Worm (Caenorhabditis elegans) whole organism, mixed stage, embryonic: ENCODE measurements around the gene igeg-1.
A peak's percentile ranks its signal among the peaks of the same experiment; 100 is the strongest.

Experiments used
- bed-3 ChIP-seq: fragments of 200-800 bp; sonication (Bioruptor generic); optimal IDR thresholded peaks from 3 replicates; lab custom pipeline; 2018; ENCODE audit warnings: mild to moderate bottlenecking, missing genetic modification characterization, moderate library complexity, missing compliant biosample characterization
- blmp-1 ChIP-seq: fragments of 150-350 bp; optimal IDR thresholded peaks from 2 replicates; lab custom pipeline; 2014; ENCODE audit warnings: missing biosample characterization, missing genetic modification characterization
- ceh-39 ChIP-seq: fragments of 150-350 bp; optimal IDR thresholded peaks from 2 replicates; lab custom pipeline; 2014; ENCODE audit warnings: missing biosample characterization, missing genetic modification characterization
- ceh-43 ChIP-seq: fragments of 200-800 bp; sonication (Bioruptor generic); optimal IDR thresholded peaks from 2 replicates; lab custom pipeline; 2018; ENCODE audit warnings: mild to moderate bottlenecking, missing genetic modification characterization, moderate library complexity, missing compliant biosample characterization
- ceh-83 ChIP-seq: fragments of 200-800 bp; sonication (Bioruptor generic); optimal IDR thresholded peaks from 2 replicates; lab custom pipeline; 2018; ENCODE audit warnings: mild to moderate bottlenecking, missing genetic modification characterization, missing compliant biosample characterization
- cnd-1 ChIP-seq: fragments of 200-800 bp; sonication (Bioruptor generic); optimal IDR thresholded peaks from 2 replicates; lab custom pipeline; 2018; ENCODE audit warnings: mild to moderate bottlenecking, missing genetic modification characterization, missing compliant biosample characterization
- drap-1 ChIP-seq: fragments of 200-800 bp; sonication (Bioruptor generic); optimal IDR thresholded peaks from 3 replicates; lab custom pipeline; 2018; ENCODE audit warnings: mild to moderate bottlenecking, missing genetic modification characterization, missing compliant biosample characterization
- elt-1 ChIP-seq: sonication (generic microtip); optimal IDR thresholded peaks from 2 replicates; lab custom pipeline; 2017; ENCODE audit warnings: missing genetic modification characterization, mild to moderate bottlenecking, missing compliant biosample characterization, antibody characterized with exemption, moderate library complexity, borderline replicate concordance; ENCODE audit not compliant: insufficient read depth
- elt-3 ChIP-seq: fragments of 150-350 bp; optimal IDR thresholded peaks from 2 replicates; lab custom pipeline; 2014; ENCODE audit warnings: missing biosample characterization, missing genetic modification characterization
- flh-1 ChIP-seq: fragments of 200-800 bp; sonication (Bioruptor generic); optimal IDR thresholded peaks from 2 replicates; lab custom pipeline; 2018; ENCODE audit warnings: mild to moderate bottlenecking, missing genetic modification characterization, moderate library complexity, missing compliant biosample characterization
- ham-2 ChIP-seq: fragments of 200-800 bp; sonication (Bioruptor generic); optimal IDR thresholded peaks from 2 replicates; lab custom pipeline; 2018; ENCODE audit warnings: mild to moderate bottlenecking, missing genetic modification characterization, missing compliant biosample characterization
- hlh-1 ChIP-seq: fragments of 150-350 bp; optimal IDR thresholded peaks from 2 replicates; lab custom pipeline; 2014; ENCODE audit warnings: missing biosample characterization, missing genetic modification reagents, missing genetic modification characterization
- lin-13 ChIP-seq: fragments of 150-350 bp; optimal IDR thresholded peaks from 2 replicates; lab custom pipeline; 2014; ENCODE audit warnings: missing biosample characterization, missing genetic modification characterization
- lin-32 ChIP-seq: fragments of 200-800 bp; sonication (Bioruptor generic); optimal IDR thresholded peaks from 2 replicates; lab custom pipeline; 2018; ENCODE audit warnings: mild to moderate bottlenecking, missing genetic modification characterization, missing compliant biosample characterization
- lsy-2 ChIP-seq: fragments of 150-350 bp; optimal IDR thresholded peaks from 2 replicates; lab custom pipeline; 2014; ENCODE audit warnings: missing biosample characterization, missing genetic modification characterization
- mab-5 ChIP-seq: fragments of 150-350 bp; optimal IDR thresholded peaks from 2 replicates; lab custom pipeline; 2014; ENCODE audit warnings: missing biosample characterization, missing genetic modification characterization
- mep-1 ChIP-seq: fragments of 150-350 bp; optimal IDR thresholded peaks from 2 replicates; lab custom pipeline; 2017; ENCODE audit warnings: missing biosample characterization, missing genetic modification reagents, missing genetic modification characterization, inconsistent platforms
- mls-2 ChIP-seq: sonication (generic microtip); optimal IDR thresholded peaks from 2 replicates; lab custom pipeline; 2016; ENCODE audit warnings: mild to moderate bottlenecking, missing genetic modification characterization, moderate library complexity, missing compliant biosample characterization
- nhr-12 ChIP-seq: fragments of 150-350 bp; optimal IDR thresholded peaks from 2 replicates; lab custom pipeline; 2014; ENCODE audit warnings: missing biosample characterization, missing genetic modification characterization
- nhr-2 ChIP-seq: fragments of 150-350 bp; optimal IDR thresholded peaks from 2 replicates; lab custom pipeline; 2014; ENCODE audit warnings: missing biosample characterization, missing genetic modification characterization
- nhr-28 ChIP-seq: fragments of 150-350 bp; optimal IDR thresholded peaks from 2 replicates; lab custom pipeline; 2014; ENCODE audit warnings: missing biosample characterization, missing genetic modification characterization
- nhr-76 ChIP-seq: sonication (generic microtip); optimal IDR thresholded peaks from 2 replicates; lab custom pipeline; 2017; ENCODE audit warnings: missing biosample characterization, missing genetic modification characterization
- pha-4 ChIP-seq: fragments of 150-350 bp; optimal IDR thresholded peaks from 2 replicates; lab custom pipeline; 2018; ENCODE audit warnings: missing biosample characterization, missing genetic modification reagents, missing genetic modification characterization
- snpc-4 ChIP-seq: fragments of 150-350 bp; optimal IDR thresholded peaks from 2 replicates; lab custom pipeline; 2014; ENCODE audit warnings: missing biosample characterization, missing genetic modification characterization
- sptf-1 ChIP-seq: sonication (generic microtip); optimal IDR thresholded peaks from 2 replicates; lab custom pipeline; 2017; ENCODE audit warnings: mild to moderate bottlenecking, missing genetic modification characterization, moderate library complexity, missing compliant biosample characterization
- tbx-8 ChIP-seq: fragments of 200-800 bp; sonication (Bioruptor generic); optimal IDR thresholded peaks from 2 replicates; lab custom pipeline; 2018; ENCODE audit warnings: mild to moderate bottlenecking, missing genetic modification characterization, moderate library complexity, missing compliant biosample characterization
- unc-120 ChIP-seq: sonication (generic microtip); optimal IDR thresholded peaks from 2 replicates; lab custom pipeline; 2017; ENCODE audit warnings: missing genetic modification characterization, missing compliant biosample characterization; ENCODE audit not compliant: poor library complexity, severe bottlenecking
- unc-39 ChIP-seq: fragments of 150-350 bp; optimal IDR thresholded peaks from 2 replicates; lab custom pipeline; 2014; ENCODE audit warnings: missing biosample characterization, missing genetic modification characterization
- unc-62 ChIP-seq: fragments of 150-350 bp; optimal IDR thresholded peaks from 2 replicates; lab custom pipeline; 2014; ENCODE audit warnings: missing biosample characterization, missing genetic modification reagents, missing genetic modification characterization
- zip-8 ChIP-seq: fragments of 150-350 bp; optimal IDR thresholded peaks from 2 replicates; lab custom pipeline; 2014; ENCODE audit warnings: missing biosample characterization, missing genetic modification characterization

The igeg-1 gene

DNA sequence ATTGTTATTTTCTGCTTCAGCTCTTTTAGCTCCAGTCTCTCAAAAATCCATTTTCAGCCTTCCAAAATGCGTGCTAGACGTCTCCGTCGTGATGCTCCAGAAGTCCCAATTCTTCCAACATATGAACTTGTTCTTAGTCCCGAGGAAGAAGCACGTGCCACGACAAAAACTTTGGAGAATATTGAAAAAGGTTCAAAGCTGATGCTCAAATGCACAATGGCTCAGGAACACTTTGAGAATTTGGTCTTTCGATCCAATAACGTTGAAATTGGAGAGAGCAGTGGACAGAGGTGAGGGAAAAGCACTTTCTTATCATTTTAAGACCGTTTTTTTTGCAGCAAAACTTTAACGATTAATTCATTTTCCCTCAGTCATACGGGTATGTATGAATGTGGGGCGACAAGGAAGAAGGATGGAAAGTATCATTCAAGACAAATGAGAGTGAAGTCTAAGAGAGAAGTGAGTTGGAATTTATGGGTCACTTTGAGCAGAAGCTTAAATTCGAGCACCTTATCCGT is at the start of gene igeg-1:
TSS of gene igeg-1 (plus strand) at position 51 of the 518 bp plus-strand sequence.
- no peak for TF ChIP-seq sptf-1
- TF ChIP-seq drap-1 (GFP tag; lab: Kevin White, UChicago) = no peak
- TF ChIP-seq lin-32 (GFP tag; lab: Kevin White, UChicago) = no peak

DNA sequence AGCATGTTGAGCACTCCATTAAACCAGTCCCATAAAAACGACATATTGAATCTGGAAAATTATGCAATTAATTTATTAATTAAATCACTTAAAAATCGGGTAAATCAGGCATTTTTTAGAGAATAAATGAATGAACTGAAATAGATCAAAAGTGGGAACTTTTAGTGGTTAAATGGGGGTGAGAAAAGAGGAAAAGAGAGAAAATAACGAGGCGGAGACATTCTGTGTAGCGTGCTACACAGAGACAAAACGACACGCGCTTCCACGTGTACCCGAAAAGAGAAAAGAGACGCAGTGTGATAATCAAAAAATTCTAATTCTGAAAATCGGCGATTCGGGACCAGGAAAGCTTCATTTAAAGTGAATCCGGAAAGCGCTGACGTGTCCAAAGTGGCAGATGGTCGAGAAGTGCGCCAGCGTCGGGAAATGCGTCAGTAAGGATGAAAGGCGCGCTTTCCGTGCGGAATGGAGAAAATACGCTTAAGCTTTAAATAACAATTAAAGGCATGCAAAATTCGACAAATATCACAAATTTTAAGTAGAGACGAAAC is 49.1 kb upstream of the igeg-1 start, which contains the start of gene sar-1:
TSS of gene sar-1 (minus strand) at position 51 of the 551 bp plus-strand sequence.
- TF ChIP-seq unc-39 (tag; lab: Kevin White, UChicago) (no peak), tbx-8 (GFP tag; lab: Kevin White, UChicago) (no peak), nhr-2 (no peak), nhr-28 (tag; lab: Kevin White, UChicago) (no peak), unc-62 (peak; percentile 32), lin-13 (tag; lab: Kevin White, UChicago) (peak; percentile 63), bed-3 (GFP tag; lab: Kevin White, UChicago) (no peak), nhr-76 (tag; lab: Kevin White, UChicago) (no peak), drap-1 (GFP tag; lab: Kevin White, UChicago) (peak; percentile 27), sptf-1 (no peak), unc-120 (tag; lab: Kevin White, UChicago) (peak; percentile 47), ceh-43 (GFP tag; lab: Kevin White, UChicago) (no peak), hlh-1 (tag; lab: Kevin White, UChicago) (no peak), mep-1 (tag; lab: Kevin White, UChicago) (peak; percentile 84), pha-4 (tag; lab: Kevin White, UChicago) (peak; percentile 69), mls-2 (tag; lab: Kevin White, UChicago) (no peak), mab-5 (tag; lab: Kevin White, UChicago) (no peak), ceh-39 (tag; lab: Kevin White, UChicago) (no peak), lsy-2 (tag; lab: Kevin White, UChicago) (peak; percentile 14)

- no peak for TF ChIP-seq cnd-1 (tag; lab: Kevin White, UChicago)
- no peak for TF ChIP-seq flh-1 (GFP tag; lab: Kevin White, UChicago)
- TF ChIP-seq unc-62 = no peak
Measured at ce11 chrIV:4516478-4516877, 46.0 kb upstream of the igeg-1 start.

DNA sequence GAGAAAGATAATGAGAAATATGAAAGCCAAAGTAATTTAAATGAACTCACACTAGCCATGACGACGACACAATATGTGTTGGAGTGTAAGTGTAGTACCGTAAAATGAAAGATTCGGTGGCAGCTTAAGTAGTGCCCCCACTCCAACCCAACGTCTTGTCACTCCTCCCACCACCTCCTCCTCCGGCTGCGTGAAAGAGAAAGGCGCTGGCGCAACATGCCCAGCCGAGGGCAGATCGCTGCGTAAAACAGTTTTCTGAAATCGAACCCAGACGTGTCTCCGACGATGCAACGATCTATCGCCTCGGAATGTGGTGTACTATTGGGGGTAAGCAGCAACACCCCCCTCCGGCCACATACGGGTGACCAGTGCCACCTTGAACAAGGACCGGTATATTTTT is 45.4 kb upstream of the igeg-1 start, which contains the start of gene ZK180.5:
TSS of gene ZK180.5 (minus strand) at position 101 of the 400 bp plus-strand sequence.
- TF ChIP-seq flh-1 (GFP tag; lab: Kevin White, UChicago) = no peak

ce11 chrIV:4518111-4518510 is 44.3 kb upstream of the igeg-1 start:
- TF ChIP-seq ham-2 (GFP tag; lab: Kevin White, UChicago) (peak; percentile 74), zip-8 (tag; lab: Kevin White, UChicago) (peak; percentile 65), unc-62 (peak; percentile 48), lin-13 (tag; lab: Kevin White, UChicago) (no peak), elt-3 (peak; percentile 90), elt-1 (tag; lab: Kevin White, UChicago) (peak; percentile 2), tbx-8 (GFP tag; lab: Kevin White, UChicago) (no peak), blmp-1 (tag; lab: Kevin White, UChicago) (peak; percentile 82)

ce11 chrIV:4519714-4520113 is 42.7 kb upstream of the igeg-1 start:
- TF ChIP-seq elt-3 (no peak), ceh-83 (GFP tag; lab: Kevin White, UChicago) (no peak), snpc-4 (no peak), zip-8 (tag; lab: Kevin White, UChicago) (no peak), nhr-2 (no peak), nhr-12 (tag; lab: Kevin White, UChicago) (no peak)
- TF ChIP-seq, all 35 proteins: peak for 0
